Fruit fly (Drosophila melanogaster) whole organism, embryonic: ENCODE results near the gene Rpn12.

Experiments used
- Bteb2 ChIP-seq: fragments of 200-800 bp; sonication (Bioruptor generic); optimal IDR thresholded peaks from 2 replicates; lab custom pipeline; 2016; ENCODE audit warnings: missing biosample characterization, missing genetic modification characterization
- CG10462 ChIP-seq: fragments of 200-800 bp; sonication (Bioruptor generic); optimal IDR thresholded peaks from 2 replicates; lab custom pipeline; 2016; ENCODE audit warnings: missing biosample characterization, missing genetic modification characterization
- CG10565 ChIP-seq: fragments of 200-800 bp; sonication (Bioruptor generic); optimal IDR thresholded peaks from 3 replicates; lab custom pipeline; 2016; ENCODE audit warnings: missing biosample characterization, mild to moderate bottlenecking, missing genetic modification characterization
- CG10654 ChIP-seq: fragments of 200-800 bp; sonication (Bioruptor generic); optimal IDR thresholded peaks from 2 replicates; lab custom pipeline; 2016; ENCODE audit warnings: missing biosample characterization, missing genetic modification characterization
- CG11560 ChIP-seq: fragments of 200-800 bp; sonication (Bioruptor generic); IDR thresholded peaks from 3 replicates; pipeline ENCODE4 v1.3.6; 2022; ENCODE audit warnings: missing biosample characterization, missing genetic modification characterization
- CG12391 ChIP-seq: fragments of 200-800 bp; sonication (Bioruptor generic); optimal IDR thresholded peaks from 3 replicates; lab custom pipeline; 2018; ENCODE audit warnings: missing biosample characterization, mild to moderate bottlenecking, missing genetic modification characterization, moderate library complexity
- CG1603 ChIP-seq: fragments of 200-800 bp; sonication (Bioruptor generic); optimal IDR thresholded peaks from 2 replicates; lab custom pipeline; 2019; ENCODE audit warnings: missing biosample characterization, mild to moderate bottlenecking, missing genetic modification characterization, moderate library complexity
- CG2120 ChIP-seq: fragments of 200-800 bp; sonication (Bioruptor generic); optimal IDR thresholded peaks from 3 replicates; lab custom pipeline; 2016; ENCODE audit warnings: missing biosample characterization, missing genetic modification characterization
- CG2129 ChIP-seq: fragments of 200-800 bp; sonication (Bioruptor generic); IDR thresholded peaks from 2 replicates; pipeline ENCODE4 v1.3.6; 2022; ENCODE audit warnings: missing biosample characterization, missing genetic modification characterization; ENCODE audit not compliant: partially characterized antibody
- CG30403 ChIP-seq: fragments of 200-800 bp; sonication (Bioruptor generic); optimal IDR thresholded peaks from 3 replicates; lab custom pipeline; 2016; ENCODE audit warnings: missing biosample characterization, missing genetic modification characterization
- CG31388 ChIP-seq: fragments of 200-800 bp; sonication (Bioruptor generic); optimal IDR thresholded peaks from 2 replicates; lab custom pipeline; 2016; ENCODE audit warnings: missing biosample characterization, missing genetic modification characterization
- CG42726 ChIP-seq: fragments of 200-800 bp; sonication (Bioruptor generic); IDR thresholded peaks from 2 replicates; pipeline ENCODE4 v1.3.6; 2022; ENCODE audit warnings: missing biosample characterization, missing genetic modification characterization; ENCODE audit not compliant: partially characterized antibody
- CG4328 ChIP-seq: fragments of 200-800 bp; sonication (Bioruptor generic); optimal IDR thresholded peaks from 3 replicates; lab custom pipeline; 2017; ENCODE audit warnings: missing biosample characterization, missing genetic modification reagents, missing genetic modification characterization
- CG43689 ChIP-seq: fragments of 200-800 bp; sonication (Bioruptor generic); IDR thresholded peaks from 2 replicates; pipeline ENCODE4 v1.3.6; 2022; ENCODE audit warnings: missing biosample characterization, missing genetic modification characterization
- CG5180 ChIP-seq: fragments of 200-800 bp; sonication (Bioruptor generic); optimal IDR thresholded peaks from 3 replicates; lab custom pipeline; 2017; ENCODE audit warnings: missing biosample characterization, missing genetic modification characterization, mild to moderate bottlenecking, moderate library complexity, missing genetic modification reagents
- CG7271 ChIP-seq: fragments of 200-800 bp; sonication (Bioruptor generic); optimal IDR thresholded peaks from 2 replicates; lab custom pipeline; 2018; ENCODE audit warnings: missing biosample characterization, mild to moderate bottlenecking, missing genetic modification characterization, moderate library complexity
- CG8290 ChIP-seq, 3 experiments: fragments of 200-800 bp; sonication (Bioruptor generic); optimal IDR thresholded peaks; 2 replicates each; lab custom pipeline; 2016 to 2019; ENCODE audit warnings: missing biosample characterization in 3 of 3, missing genetic modification characterization in 3 of 3, mild to moderate bottlenecking in 2 of 3, moderate library complexity in 1 of 3
- CG9215 ChIP-seq: fragments of 200-800 bp; sonication (Bioruptor generic); IDR thresholded peaks from 2 replicates; pipeline ENCODE4 v1.3.6; 2022; ENCODE audit warnings: missing biosample characterization, missing genetic modification characterization
- D ChIP-seq, 2 experiments: fragments of 200-800 bp in 1 of 2; fragments of >200 bp in 1 of 2; sonication (Bioruptor generic) in 1 of 2; optimal IDR thresholded peaks; 2 replicates in 1 of 2; 3 replicates in 1 of 2; lab custom pipeline; 2017; ENCODE audit warnings: mild to moderate bottlenecking in 1 of 2, missing biosample characterization in 1 of 2, missing genetic modification characterization in 1 of 2, missing genetic modification reagents in 1 of 2
- Dad ChIP-seq: fragments of 200-800 bp; sonication (Bioruptor generic); optimal IDR thresholded peaks from 3 replicates; lab custom pipeline; 2016; ENCODE audit warnings: missing biosample characterization, missing genetic modification characterization
- Drgx ChIP-seq: fragments of 200-800 bp; sonication (Bioruptor generic); IDR thresholded peaks from 2 replicates; pipeline ENCODE4 v1.3.6; 2022; ENCODE audit warnings: missing biosample characterization, missing genetic modification characterization
- Hand ChIP-seq: fragments of 200-800 bp; sonication (Bioruptor generic); optimal IDR thresholded peaks from 2 replicates; lab custom pipeline; 2017; ENCODE audit warnings: mild to moderate bottlenecking, missing biosample characterization, missing genetic modification reagents, missing genetic modification characterization
- Hsf ChIP-seq: fragments of 200-800 bp; sonication (Bioruptor generic); optimal IDR thresholded peaks from 3 replicates; lab custom pipeline; 2016; ENCODE audit warnings: missing biosample characterization, missing genetic modification characterization
- Meics ChIP-seq: fragments of 200-800 bp; sonication (Bioruptor generic); optimal IDR thresholded peaks from 2 replicates; lab custom pipeline; 2017; ENCODE audit warnings: missing biosample characterization, mild to moderate bottlenecking, missing genetic modification characterization
- Oaz ChIP-seq: fragments of 200-800 bp; sonication (Bioruptor generic); IDR thresholded peaks from 2 replicates; pipeline ENCODE4 v1.3.6; 2022; ENCODE audit warnings: missing biosample characterization, missing genetic modification characterization
- Opbp ChIP-seq: fragments of 200-800 bp; sonication (Bioruptor generic); IDR thresholded peaks from 3 replicates; pipeline ENCODE4 v1.3.6; 2022; ENCODE audit warnings: missing biosample characterization, missing genetic modification characterization; ENCODE audit not compliant: partially characterized antibody
- Poxn ChIP-seq: fragments of 200-800 bp; sonication (Bioruptor generic); IDR thresholded peaks from 2 replicates; pipeline ENCODE4 v1.3.6; 2022; ENCODE audit warnings: missing biosample characterization, missing genetic modification characterization
- Six4 ChIP-seq: fragments of 200-800 bp; sonication (Bioruptor generic); optimal IDR thresholded peaks from 2 replicates; lab custom pipeline; 2016; ENCODE audit warnings: missing biosample characterization, missing genetic modification characterization
- Sox102F ChIP-seq: fragments of 200-800 bp; sonication (Bioruptor generic); optimal IDR thresholded peaks from 2 replicates; lab custom pipeline; 2018; ENCODE audit warnings: missing biosample characterization, mild to moderate bottlenecking, missing genetic modification characterization, moderate library complexity
- TFAM ChIP-seq: fragments of 200-800 bp; sonication (Bioruptor generic); optimal IDR thresholded peaks from 2 replicates; lab custom pipeline; 2017; ENCODE audit warnings: missing biosample characterization, missing genetic modification characterization, inconsistent platforms
- Taf1 ChIP-seq: fragments of 200-800 bp; sonication (Bioruptor generic); IDR thresholded peaks from 2 replicates; pipeline ENCODE4 v1.3.6; 2022; ENCODE audit warnings: missing biosample characterization, missing genetic modification characterization
- Tbp ChIP-seq: fragments of >200 bp; optimal IDR thresholded peaks from 2 replicates; lab custom pipeline; 2018; ENCODE audit warnings: missing biosample characterization, missing genetic modification characterization
- al ChIP-seq: fragments of 200-800 bp; sonication (Bioruptor generic); IDR thresholded peaks from 2 replicates; pipeline ENCODE4 v1.3.6; 2022; ENCODE audit warnings: missing biosample characterization, missing genetic modification characterization
- croc ChIP-seq: fragments of 200-800 bp; sonication (Bioruptor generic); conservative IDR thresholded peaks from 3 replicates; pipeline ENCODE4 v1.3.6; 2022; ENCODE audit warnings: missing biosample characterization, missing genetic modification characterization
- exex ChIP-seq: fragments of 200-800 bp; sonication (Bioruptor generic); optimal IDR thresholded peaks from 4 replicates; lab custom pipeline; 2018; ENCODE audit warnings: missing biosample characterization, mild to moderate bottlenecking, missing genetic modification characterization, moderate library complexity
- gcm2 ChIP-seq: fragments of 200-800 bp; sonication (Bioruptor generic); optimal IDR thresholded peaks from 2 replicates; lab custom pipeline; 2016; ENCODE audit warnings: missing biosample characterization, missing genetic modification characterization
- gt ChIP-seq: fragments of 200-800 bp; sonication (Bioruptor generic); IDR thresholded peaks from 2 replicates; pipeline ENCODE4 v1.3.6; 2022; ENCODE audit warnings: missing biosample characterization, missing genetic modification characterization
- mirr ChIP-seq: fragments of 200-800 bp; sonication (Bioruptor generic); optimal IDR thresholded peaks from 3 replicates; lab custom pipeline; 2018; ENCODE audit warnings: missing biosample characterization, mild to moderate bottlenecking, missing genetic modification characterization
- nau ChIP-seq: fragments of 200-800 bp; sonication (Bioruptor generic); optimal IDR thresholded peaks from 3 replicates; lab custom pipeline; 2017; ENCODE audit warnings: missing biosample characterization, mild to moderate bottlenecking, missing genetic modification characterization, missing genetic modification reagents
- nerfin-1 ChIP-seq: fragments of 200-800 bp; sonication (Bioruptor generic); optimal IDR thresholded peaks from 3 replicates; lab custom pipeline; 2019; ENCODE audit warnings: missing biosample characterization, mild to moderate bottlenecking, missing genetic modification characterization, moderate library complexity
- odd ChIP-seq: fragments of 200-800 bp; sonication (Bioruptor generic); optimal IDR thresholded peaks from 2 replicates; lab custom pipeline; 2017; ENCODE audit warnings: missing biosample characterization, mild to moderate bottlenecking, missing genetic modification characterization
- psq ChIP-seq: fragments of 200-800 bp; sonication (Bioruptor generic); optimal IDR thresholded peaks from 2 replicates; lab custom pipeline; 2017; ENCODE audit warnings: missing biosample characterization, missing genetic modification characterization
- pzg ChIP-seq: fragments of 200-800 bp; sonication (Bioruptor generic); optimal IDR thresholded peaks from 3 replicates; lab custom pipeline; 2018; ENCODE audit warnings: missing biosample characterization, mild to moderate bottlenecking, missing genetic modification characterization, moderate library complexity
- row ChIP-seq: fragments of 200-800 bp; sonication (Bioruptor generic); IDR thresholded peaks from 3 replicates; pipeline ENCODE4 v1.3.6; 2022; ENCODE audit warnings: missing biosample characterization, missing genetic modification characterization
- sim ChIP-seq: fragments of 200-800 bp; sonication (Bioruptor generic); IDR thresholded peaks from 2 replicates; pipeline ENCODE4 v1.3.6; 2022; ENCODE audit warnings: missing biosample characterization, missing genetic modification characterization
- tna ChIP-seq: fragments of 200-800 bp; sonication (Bioruptor generic); IDR thresholded peaks from 2 replicates; pipeline ENCODE4 v1.3.6; 2022; ENCODE audit warnings: missing biosample characterization, missing genetic modification characterization; ENCODE audit not compliant: partially characterized antibody
- tup ChIP-seq: fragments of 200-800 bp; sonication (Bioruptor generic); optimal IDR thresholded peaks from 2 replicates; lab custom pipeline; 2016; ENCODE audit warnings: missing biosample characterization, mild to moderate bottlenecking, missing genetic modification characterization, moderate library complexity
- wor ChIP-seq: fragments of 200-800 bp; sonication (Bioruptor generic); IDR thresholded peaks from 2 replicates; pipeline ENCODE4 v1.3.6; 2022; ENCODE audit warnings: missing biosample characterization, missing genetic modification characterization
- z ChIP-seq: fragments of 200-800 bp; sonication (Bioruptor generic); IDR thresholded peaks from 3 replicates; pipeline ENCODE4 v1.3.6; 2022; ENCODE audit warnings: missing biosample characterization, missing genetic modification characterization

Gene Rpn12

dm6 chr3L:16612152-16612551, 29.3 kb downstream of the Rpn12 start, which contains the start of gene CG4101 (continued):
- TF ChIP-seq Poxn (no peak), CG10462 (GFP tag; lab: Kevin White, UChicago) (peak; percentile 60), CG5180 (no peak), z (no peak), Sox102F (GFP tag; lab: Kevin White, UChicago) (peak; percentile 81), CG43689 (GFP tag; lab: Robert Waterston, UW) (no peak), Bteb2 (GFP tag; lab: Kevin White, UChicago) (peak; percentile 57), psq (GFP tag; lab: Kevin White, UChicago) (peak; percentile 47), Dad (peak; percentile 41), CG7271 (tag; lab: Kevin White, UChicago) (peak; percentile 67), CG9215 (peak; percentile 80), CG30403 (peak; percentile 91), Tbp (GFP tag; lab: Kevin White, UChicago) (no peak), CG8290 (GFP tag; optimal IDR thresholded peaks at IDR 0.05; lab: Kevin White, UChicago) (peak; percentile 73), CG8290 (tag; optimal IDR thresholded peaks at IDR 0.05; lab: Kevin White, UChicago) (peak; percentile 45 to 57), Drgx (GFP tag; lab: Robert Waterston, UW) (peak; percentile 51; the same call in 1 of the 2 replicates), nau (GFP tag; lab: Kevin White, UChicago) (peak; percentile 48), tup (GFP tag; lab: Kevin White, UChicago) (peak; percentile 65), exex (tag; lab: Kevin White, UChicago) (peak; percentile 53), CG4328 (GFP tag; lab: Kevin White, UChicago) (peak; percentile 60), CG10565 (GFP tag; lab: Kevin White, UChicago) (peak; percentile 42), CG10654 (GFP tag; lab: Kevin White, UChicago) (peak; percentile 77), CG2120 (GFP tag; lab: Kevin White, UChicago) (peak; percentile 92), gt (no peak), Oaz (no peak), croc (peak; percentile 58), CG2129 (GFP tag; lab: Robert Waterston, UW) (peak; percentile 77), Opbp (peak; percentile 70; the same call in 2 of the 3 replicates), CG31388 (no peak), row (GFP tag; lab: Robert Waterston, UW) (peak; percentile 94), mirr (GFP tag; lab: Kevin White, UChicago) (peak; percentile 34), pzg (GFP tag; lab: Kevin White, UChicago) (peak; percentile 77), odd (GFP tag; lab: Kevin White, UChicago) (peak; percentile 62), gcm2 (GFP tag; lab: Kevin White, UChicago) (peak; percentile 50), sim (GFP tag; lab: Robert Waterston, UW) (no peak), al (GFP tag; lab: Robert Waterston, UW) (peak; percentile 80), D (optimal IDR thresholded peaks at IDR 0.05; lab: Kevin White, UChicago) (no peak), D (GFP tag; optimal IDR thresholded peaks at IDR 0.05; lab: Kevin White, UChicago) (peak; percentile 39), Hand (GFP tag; lab: Kevin White, UChicago) (no peak), Meics (GFP tag; lab: Kevin White, UChicago) (peak; percentile 69), TFAM (GFP tag; lab: Kevin White, UChicago) (no peak), CG12391 (tag; lab: Kevin White, UChicago) (peak; percentile 91), CG42726 (GFP tag; lab: Robert Waterston, UW) (peak; percentile 45; the same call in 1 of the 2 replicates), wor (peak; percentile 57; the same call in 1 of the 2 replicates), Six4 (GFP tag; lab: Kevin White, UChicago) (peak; percentile 68), Taf1 (GFP tag; lab: Robert Waterston, UW) (peak; percentile 75), tna (GFP tag; lab: Robert Waterston, UW) (no peak), nerfin-1 (tag; lab: Kevin White, UChicago) (peak; percentile 68), CG11560 (tag; lab: Robert Waterston, UW) (0 out of 3 replicates have a peak, but pooled peaks have one; percentile 48), Hsf (GFP tag; lab: Kevin White, UChicago) (peak; percentile 88), CG1603 (tag; lab: Kevin White, UChicago) (peak; percentile 71)
